Worm (Caenorhabditis elegans): Measurements from ENCODE around the gene K09F6.3.
"Not testable (repeated sequence)": the region's sequence is repeated elsewhere in the genome, so short reads cannot be mapped to it uniquely, and the experiment has no call there.

ce11 chrII:2254861-2255260 is at the start of gene K09F6.3:
- TF ChIP-seq blmp-1, egl-27, rnt-1, ztf-11, nhr-47, nhr-71, elt-2 (tag; optimal IDR thresholded peaks at IDR 0.05): not testable (repeated sequence)
